Worm (Caenorhabditis elegans): ENCODE results near the gene T26A5.6.

Gene T26A5.6

DNA sequence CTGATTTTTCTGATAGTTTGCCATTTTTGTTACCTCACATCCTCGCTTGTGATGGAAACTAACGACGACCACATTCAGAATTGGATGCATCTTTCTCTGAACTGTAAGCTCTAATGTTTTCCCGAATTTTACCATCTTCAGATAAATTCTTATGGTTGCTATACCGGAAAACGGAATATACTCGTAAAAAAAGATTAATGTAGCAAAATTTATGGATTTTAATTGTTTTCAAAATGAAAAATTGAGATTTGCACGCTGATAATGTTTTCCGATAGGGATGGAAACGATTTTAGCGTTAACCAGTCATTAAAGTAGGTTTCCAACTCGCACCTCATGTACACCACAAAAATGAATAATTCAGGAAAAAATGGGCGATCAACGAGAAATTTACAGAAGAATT lies at the start of gene T26A5.6:
Gene T26A5.6 (minus strand): TSS at position 101 of the 400 bp plus-strand sequence.
- no peak for TF ChIP-seq ztf-23 (GFP tag; IDR thresholded peaks at IDR 0.05)
- TF ChIP-seq tab-1 (GFP tag; IDR thresholded peaks at IDR 0.05), result no peak
- TF ChIP-seq cog-1 (tag; optimal IDR thresholded peaks at IDR 0.05), result no peak
- no peak for TF ChIP-seq flt-1 (GFP tag; IDR thresholded peaks at IDR 0.05)
- no peak for TF ChIP-seq ztf-29 (GFP tag; IDR thresholded peaks at IDR 0.05)
- no peak for TF ChIP-seq klf-2 (GFP tag; conservative IDR thresholded peaks at IDR 0.05)
- TF ChIP-seq med-1 (GFP tag; optimal IDR thresholded peaks at IDR 0.05; ENCODE audit: insufficient read depth), result no peak
- no peak for TF ChIP-seq ref-1 (GFP tag; conservative IDR thresholded peaks at IDR 0.05)
- TF ChIP-seq T22C8.4 (GFP tag; IDR thresholded peaks at IDR 0.05), result no peak

DNA sequence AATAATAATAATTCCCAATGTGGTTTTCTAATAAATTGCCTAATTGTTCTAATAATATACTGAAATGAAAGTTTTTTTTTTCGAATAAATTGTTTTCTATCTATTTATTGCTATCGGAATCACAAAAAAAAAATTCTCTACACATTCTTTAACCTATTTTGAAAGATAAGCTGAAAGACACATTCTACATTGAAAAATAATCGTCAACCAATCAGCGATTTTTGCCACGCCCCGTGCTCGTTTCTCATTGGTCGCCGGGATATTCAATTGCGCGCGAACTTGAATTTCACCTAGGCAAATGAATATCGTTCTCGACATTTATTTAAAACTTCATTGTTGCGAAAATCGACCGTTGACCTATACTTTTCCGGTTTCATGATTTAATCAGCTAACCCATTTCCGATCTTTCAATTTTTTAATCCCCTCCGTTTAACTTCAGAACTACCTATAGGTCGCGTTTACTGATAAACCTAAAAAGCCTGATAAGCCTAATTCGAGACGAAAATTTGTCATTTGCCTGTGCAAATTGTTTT lies 49.6 kb upstream of the T26A5.6 start, which contains the start of gene F23F12.3:
Gene F23F12.3 (plus strand): TSS at position 483 of the 533 bp plus-strand sequence.
- TF ChIP-seq tab-1 (GFP tag; IDR thresholded peaks at IDR 0.05), result no peak
- no peak for TF ChIP-seq ztf-29 (GFP tag; IDR thresholded peaks at IDR 0.05)
- TF ChIP-seq ref-1 (GFP tag; conservative IDR thresholded peaks at IDR 0.05), result no peak
- TF ChIP-seq klf-2 (GFP tag; conservative IDR thresholded peaks at IDR 0.05), result no peak
- no peak for TF ChIP-seq cog-1 (tag; optimal IDR thresholded peaks at IDR 0.05)
- TF ChIP-seq T22C8.4 (GFP tag; IDR thresholded peaks at IDR 0.05), result no peak
- TF ChIP-seq flt-1 (GFP tag; IDR thresholded peaks at IDR 0.05), result no peak
- no peak for TF ChIP-seq med-1 (GFP tag; optimal IDR thresholded peaks at IDR 0.05; ENCODE audit: insufficient read depth)
- TF ChIP-seq ztf-23 (GFP tag; IDR thresholded peaks at IDR 0.05), result no peak

DNA sequence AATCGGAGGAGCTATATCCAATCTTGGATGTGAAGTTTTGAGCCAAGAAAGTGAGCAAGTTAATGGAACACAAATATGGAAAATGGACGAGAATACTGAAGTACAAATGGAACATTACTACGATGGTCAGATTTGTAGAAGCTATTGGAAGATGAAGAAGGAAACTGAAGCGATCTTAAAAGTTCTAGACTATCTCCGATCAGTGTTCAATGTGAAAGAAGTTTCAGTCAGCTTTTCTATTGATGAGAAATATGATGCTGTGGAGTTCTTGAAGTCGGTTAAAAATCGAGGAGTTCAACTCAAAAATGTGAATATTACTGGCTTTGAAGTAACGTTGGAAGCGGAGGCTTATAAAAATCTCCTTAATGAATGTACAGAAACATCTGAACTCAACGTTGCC lies 48.6 kb upstream of the T26A5.6 start:
- no peak for TF ChIP-seq ref-1 (GFP tag; conservative IDR thresholded peaks at IDR 0.05)
- TF ChIP-seq flt-1 (GFP tag; IDR thresholded peaks at IDR 0.05), result no peak

DNA sequence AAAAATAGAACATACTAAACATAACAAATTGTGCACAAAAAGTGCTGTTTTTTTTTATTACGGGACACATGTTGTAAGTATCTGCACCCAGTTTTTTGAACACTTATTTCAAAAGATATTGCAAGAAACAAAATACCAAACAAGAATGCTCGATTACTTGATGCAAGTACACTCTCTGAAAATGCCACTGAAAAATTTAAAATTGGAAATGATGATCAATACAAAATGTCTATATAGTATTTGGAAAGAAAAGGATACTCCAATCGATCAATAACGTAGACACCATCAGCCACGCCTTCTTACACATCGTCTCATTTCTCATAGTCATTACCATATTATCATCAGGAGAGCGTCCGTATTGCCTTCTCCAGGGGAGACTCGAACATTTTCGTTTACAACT lies 47.7 kb upstream of the T26A5.6 start, which contains the start of gene sdz-15:
Gene sdz-15 (plus strand): TSS at position 301 of the 400 bp plus-strand sequence.
- no peak for TF ChIP-seq T22C8.4 (GFP tag; IDR thresholded peaks at IDR 0.05)
- TF ChIP-seq klf-2 (GFP tag; conservative IDR thresholded peaks at IDR 0.05), result no peak
- TF ChIP-seq med-1 (GFP tag; optimal IDR thresholded peaks at IDR 0.05; ENCODE audit: insufficient read depth), result no peak
- no peak for TF ChIP-seq tab-1 (GFP tag; IDR thresholded peaks at IDR 0.05)
- TF ChIP-seq flt-1 (GFP tag; IDR thresholded peaks at IDR 0.05), result no peak
- TF ChIP-seq ztf-29 (GFP tag; IDR thresholded peaks at IDR 0.05), result no peak
- TF ChIP-seq cog-1 (tag; optimal IDR thresholded peaks at IDR 0.05), result no peak
- TF ChIP-seq ztf-23 (GFP tag; IDR thresholded peaks at IDR 0.05), result no peak
- TF ChIP-seq ref-1 (GFP tag; conservative IDR thresholded peaks at IDR 0.05), result no peak

DNA sequence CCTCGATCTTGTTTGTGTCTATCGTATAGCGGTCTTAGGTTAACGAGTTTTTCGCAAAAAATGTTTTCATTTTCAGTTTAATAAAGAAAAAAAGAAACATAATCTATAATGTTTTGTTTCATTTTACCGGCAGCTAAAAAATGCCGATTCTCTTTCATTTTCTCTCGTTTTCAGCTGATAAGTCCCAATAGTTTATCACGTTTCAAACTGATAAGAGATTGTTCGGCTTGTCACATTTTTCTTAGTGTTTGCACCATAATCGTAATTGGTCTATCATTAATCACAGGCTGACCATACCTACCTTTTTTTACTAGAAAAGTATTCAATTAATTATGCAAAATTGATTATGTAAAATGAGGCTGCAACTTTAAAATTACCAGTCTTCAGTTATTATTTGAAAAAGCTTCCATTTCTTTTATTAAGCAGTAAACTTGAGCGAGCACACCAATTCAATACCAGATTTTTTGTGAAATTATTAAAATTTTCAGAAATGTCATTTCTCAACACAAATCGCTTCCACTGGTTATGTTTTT lies 44.8 kb upstream of the T26A5.6 start, which contains the start of gene F23F12.13:
Gene F23F12.13 (plus strand): TSS at position 483 of the 533 bp plus-strand sequence.
- no peak for TF ChIP-seq klf-2 (GFP tag; conservative IDR thresholded peaks at IDR 0.05)
- no peak for TF ChIP-seq cog-1 (tag; optimal IDR thresholded peaks at IDR 0.05)
- no peak for TF ChIP-seq tab-1 (GFP tag; IDR thresholded peaks at IDR 0.05)
- no peak for TF ChIP-seq ztf-23 (GFP tag; IDR thresholded peaks at IDR 0.05)
- no peak for TF ChIP-seq flt-1 (GFP tag; IDR thresholded peaks at IDR 0.05)
- no peak for TF ChIP-seq T22C8.4 (GFP tag; IDR thresholded peaks at IDR 0.05)
- TF ChIP-seq ztf-29 (GFP tag; IDR thresholded peaks at IDR 0.05), result no peak
- TF ChIP-seq ref-1 (GFP tag; conservative IDR thresholded peaks at IDR 0.05), result no peak
- no peak for TF ChIP-seq med-1 (GFP tag; optimal IDR thresholded peaks at IDR 0.05; ENCODE audit: insufficient read depth)

DNA sequence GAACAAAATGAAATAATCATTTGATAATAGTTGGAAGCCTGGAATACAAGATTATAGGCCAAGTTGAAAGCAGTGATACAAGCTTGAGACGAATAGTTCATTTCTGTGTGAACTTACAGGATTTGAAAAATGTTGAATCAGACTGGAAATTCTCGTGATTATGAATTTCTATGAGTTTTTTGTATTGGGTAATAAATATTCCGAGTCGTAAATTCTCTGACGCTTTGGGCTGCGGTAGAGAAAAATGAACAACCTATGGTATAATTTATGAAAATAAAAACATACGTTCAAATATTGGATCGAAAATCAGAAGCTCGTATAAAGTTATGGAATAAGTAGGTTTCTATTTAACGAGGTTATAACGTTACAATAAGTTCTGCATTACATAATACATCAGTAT lies 42.3 kb upstream of the T26A5.6 start, which contains the start of gene srb-11:
Gene srb-11 (minus strand): TSS at position 101 of the 400 bp plus-strand sequence.
- TF ChIP-seq ztf-23 (GFP tag; IDR thresholded peaks at IDR 0.05), result no peak
- TF ChIP-seq cog-1 (tag; optimal IDR thresholded peaks at IDR 0.05), result no peak
- no peak for TF ChIP-seq T22C8.4 (GFP tag; IDR thresholded peaks at IDR 0.05)
- no peak for TF ChIP-seq ref-1 (GFP tag; conservative IDR thresholded peaks at IDR 0.05)
- TF ChIP-seq flt-1 (GFP tag; IDR thresholded peaks at IDR 0.05), result no peak
- TF ChIP-seq med-1 (GFP tag; optimal IDR thresholded peaks at IDR 0.05; ENCODE audit: insufficient read depth), result no peak
- TF ChIP-seq tab-1 (GFP tag; IDR thresholded peaks at IDR 0.05), result no peak
- TF ChIP-seq ztf-29 (GFP tag; IDR thresholded peaks at IDR 0.05), result no peak
- no peak for TF ChIP-seq klf-2 (GFP tag; conservative IDR thresholded peaks at IDR 0.05)

DNA sequence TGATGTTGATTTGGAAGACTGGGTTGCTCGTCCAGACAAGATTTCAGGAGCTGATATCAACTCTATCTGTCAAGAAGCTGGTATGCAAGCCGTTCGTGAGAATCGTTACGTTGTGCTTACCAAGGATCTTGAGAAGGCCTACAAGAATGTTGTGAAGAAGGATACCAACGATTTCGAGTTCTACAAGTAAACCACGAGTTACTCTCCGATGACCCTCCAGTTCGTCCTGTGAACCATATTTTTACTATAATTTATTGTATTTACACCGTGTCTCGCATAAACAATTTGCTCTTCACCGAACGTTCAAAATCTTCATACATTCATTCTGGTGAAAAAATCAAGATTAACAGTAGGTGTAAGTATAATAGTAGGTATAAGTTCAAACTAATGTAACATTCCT lies 40.5 kb upstream of the T26A5.6 start:
- TF ChIP-seq ref-1 (GFP tag; conservative IDR thresholded peaks at IDR 0.05) (no peak), klf-2 (GFP tag; conservative IDR thresholded peaks at IDR 0.05) (no peak), flt-1 (GFP tag; IDR thresholded peaks at IDR 0.05) (no peak), ztf-29 (GFP tag; IDR thresholded peaks at IDR 0.05) (no peak), tab-1 (GFP tag; IDR thresholded peaks at IDR 0.05) (no peak), cog-1 (tag; optimal IDR thresholded peaks at IDR 0.05) (no peak), T22C8.4 (GFP tag; IDR thresholded peaks at IDR 0.05) (no peak), med-1 (GFP tag; optimal IDR thresholded peaks at IDR 0.05; ENCODE audit: insufficient read depth) (no peak), ztf-23 (GFP tag; IDR thresholded peaks at IDR 0.05) (no peak)

DNA sequence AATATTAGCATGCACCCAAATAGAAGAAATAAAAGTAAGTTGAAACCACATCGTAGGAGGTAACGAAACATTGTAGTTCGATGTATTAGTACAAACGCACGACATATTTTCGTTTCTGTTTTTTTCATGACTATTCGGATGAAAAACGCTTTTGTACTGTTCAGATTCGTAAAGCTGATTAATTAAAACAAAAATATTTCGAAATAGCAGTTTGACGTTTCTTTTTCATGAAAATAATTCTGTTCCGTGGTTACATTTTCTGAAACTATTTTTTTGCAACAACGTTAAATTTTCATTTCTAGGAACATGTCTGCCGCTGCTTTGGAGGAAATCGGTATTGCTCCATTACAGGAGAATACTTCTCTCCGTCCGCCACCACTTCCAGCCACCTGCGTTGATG lies 39.0 kb upstream of the T26A5.6 start, which contains the start of gene rpt-3:
Gene rpt-3 (plus strand): TSS at position 301 of the 400 bp plus-strand sequence.
- TF ChIP-seq cog-1 (tag; optimal IDR thresholded peaks at IDR 0.05) (no peak), ztf-23 (GFP tag; IDR thresholded peaks at IDR 0.05) (no peak), tab-1 (GFP tag; IDR thresholded peaks at IDR 0.05) (no peak), T22C8.4 (GFP tag; IDR thresholded peaks at IDR 0.05) (no peak), klf-2 (GFP tag; conservative IDR thresholded peaks at IDR 0.05) (no peak), ztf-29 (GFP tag; IDR thresholded peaks at IDR 0.05) (no peak), med-1 (GFP tag; optimal IDR thresholded peaks at IDR 0.05; ENCODE audit: insufficient read depth) (no peak), flt-1 (GFP tag; IDR thresholded peaks at IDR 0.05) (no peak), ref-1 (GFP tag; conservative IDR thresholded peaks at IDR 0.05) (no peak)

DNA sequence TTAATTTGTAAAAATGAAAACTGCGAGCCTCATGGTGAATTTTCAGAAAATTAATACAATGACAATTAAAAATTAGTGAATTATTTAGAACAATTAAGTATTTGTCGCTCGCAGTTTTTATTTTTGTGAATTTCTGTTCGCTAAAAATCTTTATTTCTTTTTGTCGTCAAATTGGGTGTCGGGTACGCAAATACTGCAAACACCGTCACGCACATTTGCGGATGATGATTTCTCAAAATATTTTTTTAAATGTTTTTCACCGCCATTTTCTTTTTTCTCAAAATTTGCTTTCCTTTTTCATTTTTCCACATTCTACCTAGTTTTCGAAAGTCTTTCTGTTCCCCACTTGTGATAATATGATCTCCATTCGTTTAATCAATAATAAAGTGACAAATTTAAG lies 38.4 kb upstream of the T26A5.6 start:
- TF ChIP-seq T22C8.4 (GFP tag; IDR thresholded peaks at IDR 0.05) (no peak), klf-2 (GFP tag; conservative IDR thresholded peaks at IDR 0.05) (no peak), tab-1 (GFP tag; IDR thresholded peaks at IDR 0.05) (no peak), flt-1 (GFP tag; IDR thresholded peaks at IDR 0.05) (no peak)

DNA sequence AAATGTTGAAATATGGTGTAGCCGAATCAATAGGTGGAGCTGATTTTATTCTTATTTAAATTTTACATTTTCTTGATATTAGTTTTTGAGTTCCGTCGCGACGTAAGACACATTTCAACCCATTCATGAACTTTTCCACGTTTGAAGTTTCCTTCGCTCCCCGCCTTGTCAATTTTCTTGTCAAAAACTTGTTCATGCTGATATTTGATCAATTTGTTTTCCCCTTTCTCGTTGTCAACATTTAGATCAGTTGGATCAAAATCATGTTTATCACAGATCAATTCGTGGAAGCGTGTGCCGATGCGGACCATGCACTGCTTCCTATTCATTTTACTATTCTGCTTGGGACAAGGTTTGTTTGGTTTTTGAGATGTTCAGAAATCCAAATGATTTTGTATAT lies 32.4 kb upstream of the T26A5.6 start, which contains the start of gene chtb-2:
Gene chtb-2 (plus strand): TSS at position 301 of the 400 bp plus-strand sequence.
- TF ChIP-seq med-1 (GFP tag; optimal IDR thresholded peaks at IDR 0.05; ENCODE audit: insufficient read depth) (no peak), ref-1 (GFP tag; conservative IDR thresholded peaks at IDR 0.05) (no peak), T22C8.4 (GFP tag; IDR thresholded peaks at IDR 0.05) (no peak)

All from whole organism, midembryonic.